Worm (Caenorhabditis elegans) whole organism, late embryonic: ENCODE data around the gene B0361.9.

ENCODE experiments used
- Y22D7AL.16 ChIP-seq: sonication (generic microtip); optimal IDR thresholded peaks from 2 replicates; lab custom pipeline; 2016; ENCODE audit warnings: missing genetic modification characterization, missing compliant biosample characterization
- elt-2 ChIP-seq: sonication (generic microtip); optimal IDR thresholded peaks from 2 replicates; lab custom pipeline; 2016; ENCODE audit warnings: missing genetic modification reagents, missing genetic modification characterization, missing compliant biosample characterization
- mec-3 ChIP-seq: sonication (generic microtip); optimal IDR thresholded peaks from 2 replicates; lab custom pipeline; 2016; ENCODE audit warnings: borderline replicate concordance, missing genetic modification characterization, missing compliant biosample characterization
- nhr-11 ChIP-seq: fragments of 150-350 bp; optimal IDR thresholded peaks from 2 replicates; lab custom pipeline; 2014; ENCODE audit warnings: missing biosample characterization, missing genetic modification characterization
- pag-3 ChIP-seq: sonication (generic microtip); optimal IDR thresholded peaks from 2 replicates; lab custom pipeline; 2016; ENCODE audit warnings: missing compliant biosample characterization, missing genetic modification characterization, borderline replicate concordance
- pqm-1 ChIP-seq: sonication (generic microtip); optimal IDR thresholded peaks from 2 replicates; lab custom pipeline; 2016; ENCODE audit warnings: missing genetic modification characterization, missing compliant biosample characterization
- unc-55 ChIP-seq: sonication (generic microtip); optimal IDR thresholded peaks from 2 replicates; lab custom pipeline; 2017; ENCODE audit warnings: missing biosample characterization, missing genetic modification reagents, missing genetic modification characterization

DNA sequence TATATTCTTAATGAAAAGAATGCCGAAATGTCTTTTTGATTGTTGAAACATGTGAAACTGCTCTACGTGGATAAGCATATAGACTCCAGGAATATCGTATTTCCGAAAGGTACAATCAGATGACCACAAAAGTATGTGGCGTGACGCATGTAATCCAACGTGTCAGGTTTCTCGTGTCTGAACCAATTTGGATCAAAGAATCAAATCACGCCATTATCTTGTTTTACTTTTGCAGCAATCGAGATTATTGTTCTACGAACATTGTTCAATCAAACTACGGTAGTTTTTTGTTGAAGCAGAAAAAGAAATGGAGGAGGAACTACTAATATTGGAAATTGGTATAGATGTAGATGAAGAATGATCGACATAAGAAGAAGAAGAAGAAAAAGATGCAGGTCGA is 25.7 kb downstream of the B0361.9 start:
- no peak for TF ChIP-seq elt-2
- TF ChIP-seq Y22D7AL.16, result no peak
- TF ChIP-seq unc-55, result no peak
- TF ChIP-seq nhr-11 (tag; lab: Kevin White, UChicago), result no peak
- no peak for TF ChIP-seq mec-3 (tag; lab: Kevin White, UChicago)
- no peak for TF ChIP-seq pqm-1 (tag; lab: Kevin White, UChicago)
- TF ChIP-seq pag-3 (tag; lab: Kevin White, UChicago), result no peak
